Worm (Caenorhabditis elegans) whole organism, L1 larva: ENCODE measurements around the gene Y55F3BR.2.
A peak's percentile ranks its signal among the peaks of the same experiment; 100 is the strongest.

Experiments
- F16B12.6 ChIP-seq: fragments of 150-350 bp; optimal IDR thresholded peaks from 2 replicates; lab custom pipeline; 2014; ENCODE audit warnings: missing biosample characterization, missing genetic modification characterization
- Y116A8C.19 ChIP-seq: sonication (generic microtip); optimal IDR thresholded peaks from 2 replicates; lab custom pipeline; 2016; ENCODE audit warnings: missing compliant biosample characterization, missing genetic modification characterization, borderline replicate concordance
- aha-1 ChIP-seq: fragments of 150-350 bp; optimal IDR thresholded peaks from 2 replicates; lab custom pipeline; 2014; ENCODE audit warnings: missing biosample characterization, missing genetic modification characterization
- alr-1 ChIP-seq: fragments of 200-800 bp; sonication (Bioruptor generic); optimal IDR thresholded peaks from 2 replicates; lab custom pipeline; 2018; ENCODE audit warnings: borderline replicate concordance, mild to moderate bottlenecking, missing genetic modification characterization, missing compliant biosample characterization
- aly-2 ChIP-seq: fragments of 150-350 bp; optimal IDR thresholded peaks from 2 replicates; lab custom pipeline; 2014; ENCODE audit warnings: missing biosample characterization, missing genetic modification characterization
- ama-1 ChIP-seq: fragments of 150-350 bp; optimal IDR thresholded peaks from 2 replicates; lab custom pipeline; 2014
- blmp-1 ChIP-seq: fragments of 150-350 bp; optimal IDR thresholded peaks from 2 replicates; lab custom pipeline; 2014; ENCODE audit warnings: missing biosample characterization, missing genetic modification characterization
- ceh-63 ChIP-seq: fragments of 200-800 bp; sonication (Bioruptor generic); optimal IDR thresholded peaks from 2 replicates; lab custom pipeline; 2018; ENCODE audit warnings: mild to moderate bottlenecking, missing genetic modification characterization, missing compliant biosample characterization
- ceh-8 ChIP-seq: fragments of 200-800 bp; sonication (Bioruptor generic); optimal IDR thresholded peaks from 2 replicates; lab custom pipeline; 2018; ENCODE audit warnings: mild to moderate bottlenecking, missing genetic modification characterization, moderate library complexity, missing compliant biosample characterization
- ceh-88 ChIP-seq: fragments of 200-800 bp; sonication (Bioruptor generic); IDR thresholded peaks from 2 replicates; pipeline ENCODE4 v1.3.6; 2022; ENCODE audit warnings: missing genetic modification characterization, missing compliant biosample characterization
- ceh-90 ChIP-seq: sonication (generic microtip); optimal IDR thresholded peaks from 2 replicates; lab custom pipeline; 2016; ENCODE audit warnings: missing genetic modification characterization, missing compliant biosample characterization
- dpl-1 ChIP-seq, 3 experiments: fragments of 150-350 bp in 2 of 3; sonication (generic microtip) in 1 of 3; optimal IDR thresholded peaks; 2 replicates each; lab custom pipeline; 2014 to 2017; ENCODE audit warnings: missing biosample characterization in 3 of 3, missing genetic modification characterization in 3 of 3, missing genetic modification reagents in 3 of 3
- efl-1 ChIP-seq, 4 experiments: fragments of 150-350 bp; optimal IDR thresholded peaks in 3 of 4; peaks in 1 of 4; 1 replicate in 1 of 4; 2 replicates in 3 of 4; lab custom pipeline; 2014; ENCODE audit warnings: missing biosample characterization in 2 of 4, missing genetic modification characterization in 2 of 4, missing genetic modification reagents in 2 of 4
- efl-3 ChIP-seq: fragments of 200-800 bp; sonication (Bioruptor generic); optimal IDR thresholded peaks from 2 replicates; lab custom pipeline; 2018; ENCODE audit warnings: mild to moderate bottlenecking, missing genetic modification characterization, missing compliant biosample characterization
- egl-13 ChIP-seq: sonication (generic microtip); optimal IDR thresholded peaks from 2 replicates; lab custom pipeline; 2016; ENCODE audit warnings: missing genotype, missing genetic modification reagents, missing genetic modification characterization, missing compliant biosample characterization
- egl-27 ChIP-seq, 2 experiments: fragments of 150-350 bp in 1 of 2; sonication (generic microtip); optimal IDR thresholded peaks; 3 replicates each; lab custom pipeline; 2017 to 2018; ENCODE audit warnings: missing biosample characterization in 2 of 2, missing genetic modification characterization in 2 of 2, missing genetic modification reagents in 2 of 2
- elt-2 ChIP-seq: sonication (generic microtip); optimal IDR thresholded peaks from 2 replicates; lab custom pipeline; 2016; ENCODE audit warnings: missing genetic modification characterization, mild to moderate bottlenecking, inconsistent platforms, missing compliant biosample characterization, missing genetic modification reagents
- elt-3 ChIP-seq, 6 experiments: fragments of 150-350 bp in 1 of 6; sonication (generic microtip); optimal IDR thresholded peaks; 2 replicates each; lab custom pipeline; 2017 to 2018; ENCODE audit warnings: missing biosample characterization in 6 of 6, missing genetic modification characterization in 6 of 6, inconsistent platforms in 1 of 6
- fkh-10 ChIP-seq: sonication (generic microtip); optimal IDR thresholded peaks from 2 replicates; lab custom pipeline; 2017; ENCODE audit warnings: missing biosample characterization, missing genetic modification reagents, missing genetic modification characterization
- fkh-8 ChIP-seq: sonication (generic microtip); optimal IDR thresholded peaks from 2 replicates; lab custom pipeline; 2016; ENCODE audit warnings: mild to moderate bottlenecking, missing genetic modification characterization, missing compliant biosample characterization
- hlh-17 ChIP-seq: fragments of 200-800 bp; sonication (Bioruptor generic); optimal IDR thresholded peaks from 2 replicates; lab custom pipeline; 2018; ENCODE audit warnings: missing genetic modification characterization, mild to moderate bottlenecking, missing compliant biosample characterization, moderate library complexity, borderline replicate concordance
- hlh-4 ChIP-seq: sonication (generic microtip); optimal IDR thresholded peaks from 2 replicates; lab custom pipeline; 2016; ENCODE audit warnings: mild to moderate bottlenecking, missing genetic modification characterization, missing compliant biosample characterization
- irx-1 ChIP-seq: sonication (generic microtip); optimal IDR thresholded peaks from 2 replicates; lab custom pipeline; 2016; ENCODE audit warnings: missing genetic modification characterization, missing compliant biosample characterization
- jun-1 ChIP-seq: fragments of 150-350 bp; optimal IDR thresholded peaks from 2 replicates; lab custom pipeline; 2014; ENCODE audit warnings: missing biosample characterization, missing genetic modification reagents, missing genetic modification characterization
- lin-15B ChIP-seq: fragments of 150-350 bp; sonication (generic microtip); optimal IDR thresholded peaks from 3 replicates; lab custom pipeline; 2014; ENCODE audit warnings: missing biosample characterization, missing genetic modification characterization
- lin-35 ChIP-seq, 2 experiments: fragments of 150-350 bp; optimal IDR thresholded peaks; 2 replicates each; lab custom pipeline; 2014; ENCODE audit warnings: missing biosample characterization in 2 of 2, missing genetic modification characterization in 2 of 2, missing genetic modification reagents in 2 of 2
- lin-39 ChIP-seq: fragments of 150-350 bp; optimal IDR thresholded peaks from 2 replicates; lab custom pipeline; 2014; ENCODE audit warnings: missing biosample characterization, missing genetic modification reagents, missing genetic modification characterization
- lsy-2 ChIP-seq, 2 experiments: fragments of 150-350 bp; optimal IDR thresholded peaks; 2 replicates each; lab custom pipeline; 2014; ENCODE audit warnings: missing biosample characterization in 2 of 2, missing genetic modification characterization in 2 of 2
- mdl-1 ChIP-seq, 2 experiments: fragments of 150-350 bp; optimal IDR thresholded peaks; 2 replicates each; lab custom pipeline; 2014 to 2017; ENCODE audit warnings: missing biosample characterization in 2 of 2, missing genetic modification characterization in 2 of 2, inconsistent platforms in 1 of 2
- mef-2 ChIP-seq: fragments of 150-350 bp; optimal IDR thresholded peaks from 2 replicates; lab custom pipeline; 2014; ENCODE audit warnings: missing biosample characterization, missing genetic modification characterization
- mep-1 ChIP-seq: fragments of 150-350 bp; optimal IDR thresholded peaks from 2 replicates; lab custom pipeline; 2014; ENCODE audit warnings: missing biosample characterization, missing genetic modification characterization
- nhr-11 ChIP-seq: fragments of 150-350 bp; optimal IDR thresholded peaks from 2 replicates; lab custom pipeline; 2014; ENCODE audit warnings: missing biosample characterization, missing genetic modification characterization
- nhr-19 ChIP-seq: fragments of 200-800 bp; sonication (Bioruptor generic); conservative IDR thresholded peaks from 2 replicates; pipeline ENCODE4 v1.3.6; 2022; ENCODE audit warnings: missing genetic modification characterization, missing compliant biosample characterization
- nhr-20 ChIP-seq: sonication (generic microtip); optimal IDR thresholded peaks from 2 replicates; lab custom pipeline; 2016; ENCODE audit warnings: mild to moderate bottlenecking, missing genetic modification characterization, missing compliant biosample characterization
- nhr-47 ChIP-seq: sonication (generic microtip); optimal IDR thresholded peaks from 2 replicates; lab custom pipeline; 2016; ENCODE audit warnings: mild to moderate bottlenecking, missing genetic modification characterization, moderate library complexity, missing compliant biosample characterization
- nhr-76 ChIP-seq: sonication (generic microtip); optimal IDR thresholded peaks from 2 replicates; lab custom pipeline; 2017; ENCODE audit warnings: missing biosample characterization, missing genetic modification characterization
- nhr-85 ChIP-seq: sonication (generic microtip); peaks from one replicate; lab custom pipeline; 2016; ENCODE audit warnings: missing genetic modification characterization, inconsistent platforms, missing compliant biosample characterization
- nhr-90 ChIP-seq: sonication (generic microtip); optimal IDR thresholded peaks from 2 replicates; lab custom pipeline; 2016; ENCODE audit warnings: mild to moderate bottlenecking, missing genetic modification characterization, missing compliant biosample characterization; ENCODE audit not compliant: poor library complexity
- pax-3 ChIP-seq: fragments of 200-800 bp; sonication (Bioruptor generic); optimal IDR thresholded peaks from 2 replicates; lab custom pipeline; 2018; ENCODE audit warnings: mild to moderate bottlenecking, missing genetic modification characterization, moderate library complexity, missing compliant biosample characterization
- pqm-1 ChIP-seq: sonication (generic microtip); optimal IDR thresholded peaks from 3 replicates; lab custom pipeline; 2017; ENCODE audit warnings: missing biosample characterization, missing genetic modification characterization
- rnt-1 ChIP-seq: sonication (generic microtip); optimal IDR thresholded peaks from 2 replicates; lab custom pipeline; 2016; ENCODE audit warnings: mild to moderate bottlenecking, missing genetic modification characterization, moderate library complexity, missing compliant biosample characterization
- skn-1 ChIP-seq: fragments of 150-350 bp; optimal IDR thresholded peaks from 2 replicates; lab custom pipeline; 2014; ENCODE audit warnings: missing biosample characterization, missing genetic modification characterization
- sox-4 ChIP-seq: sonication (generic microtip); optimal IDR thresholded peaks from 2 replicates; lab custom pipeline; 2016; ENCODE audit warnings: missing genetic modification characterization, missing compliant biosample characterization
- sptf-1 ChIP-seq: fragments of 150-350 bp; optimal IDR thresholded peaks from 2 replicates; lab custom pipeline; 2014; ENCODE audit warnings: missing biosample characterization, missing genetic modification characterization
- sup-37 ChIP-seq: fragments of 200-800 bp; sonication (Bioruptor generic); optimal IDR thresholded peaks from 2 replicates; lab custom pipeline; 2018; ENCODE audit warnings: mild to moderate bottlenecking, missing genetic modification characterization, missing compliant biosample characterization
- swsn-7 ChIP-seq: sonication (generic microtip); optimal IDR thresholded peaks from 2 replicates; lab custom pipeline; 2016; ENCODE audit warnings: missing genetic modification characterization, missing compliant biosample characterization
- tbx-2 ChIP-seq: sonication (generic microtip); optimal IDR thresholded peaks from 2 replicates; lab custom pipeline; 2016; ENCODE audit warnings: missing genetic modification characterization, missing compliant biosample characterization
- tlp-1 ChIP-seq: fragments of 150-350 bp; optimal IDR thresholded peaks from 2 replicates; lab custom pipeline; 2014; ENCODE audit warnings: missing biosample characterization, missing genetic modification characterization
- unc-130 ChIP-seq: fragments of 150-350 bp; optimal IDR thresholded peaks from 2 replicates; lab custom pipeline; 2017; ENCODE audit warnings: missing biosample characterization, missing genetic modification characterization, inconsistent platforms
- unc-30 ChIP-seq: sonication (generic microtip); optimal IDR thresholded peaks from 2 replicates; lab custom pipeline; 2017; ENCODE audit warnings: missing biosample characterization, missing genetic modification characterization
- unc-98 ChIP-seq: fragments of 200-800 bp; sonication (Bioruptor generic); IDR thresholded peaks from 2 replicates; pipeline ENCODE4 v1.3.6; 2022; ENCODE audit warnings: missing genetic modification characterization, missing compliant biosample characterization
- xbp-1 ChIP-seq: sonication (generic microtip); optimal IDR thresholded peaks from 2 replicates; lab custom pipeline; 2016; ENCODE audit warnings: missing genetic modification characterization, missing compliant biosample characterization
- zag-1 ChIP-seq: fragments of 150-350 bp; optimal IDR thresholded peaks from 2 replicates; lab custom pipeline; 2014; ENCODE audit warnings: missing biosample characterization, missing genetic modification characterization

Y55F3BR.2 gene

ce11 chrIV:842630-843029 is 16.1 kb upstream of the Y55F3BR.2 start:
- TF ChIP-seq skn-1 (tag; lab: Kevin White, UChicago) (peak; percentile 2), mef-2 (tag; lab: Kevin White, UChicago) (no peak), xbp-1 (tag; lab: Kevin White, UChicago) (peak; percentile 19), nhr-47 (tag; lab: Kevin White, UChicago) (peak; percentile 61), nhr-20 (tag; lab: Kevin White, UChicago) (peak; percentile 60), elt-3 (tag; optimal IDR thresholded peaks at IDR 0.05; lab: Kevin White, UChicago) (peak in 1 of 6 experiments; percentile 34), F16B12.6 (peak; percentile 39), blmp-1 (tag; lab: Kevin White, UChicago) (peak; percentile 38), nhr-85 (tag; lab: Kevin White, UChicago) (no peak), tlp-1 (tag; lab: Kevin White, UChicago) (no peak), pax-3 (no peak), mdl-1 (tag; optimal IDR thresholded peaks at IDR 0.05; lab: Kevin White, UChicago) (peak in 1 of 2 experiments; percentile 64), dpl-1 (GFP tag; optimal IDR thresholded peaks at IDR 0.05; lab: Kevin White, UChicago) (peak; percentile 17 to 59 (median 40)), aly-2 (tag; lab: Kevin White, UChicago) (peak; percentile 8), sptf-1 (tag; lab: Kevin White, UChicago) (no peak), tbx-2 (tag; lab: Kevin White, UChicago) (peak; percentile 37), zag-1 (tag; lab: Kevin White, UChicago) (no peak), sox-4 (tag; lab: Kevin White, UChicago) (no peak), aha-1 (tag; lab: Kevin White, UChicago) (no peak), jun-1 (no peak), lin-35 (GFP tag; optimal IDR thresholded peaks at IDR 0.05; lab: Kevin White, UChicago) (peak; percentile 60 to 72), ceh-90 (tag; lab: Kevin White, UChicago) (no peak), ceh-8 (GFP tag; lab: Kevin White, UChicago) (no peak), unc-98 (GFP tag; lab: Robert Waterston, UW) (no peak), egl-13 (tag; lab: Kevin White, UChicago) (no peak), rnt-1 (tag; lab: Kevin White, UChicago) (no peak), unc-30 (no peak), nhr-19 (GFP tag; lab: Robert Waterston, UW) (no peak), mep-1 (peak; percentile 58), elt-2 (tag; lab: Kevin White, UChicago) (no peak), sup-37 (no peak), lsy-2 (tag; optimal IDR thresholded peaks at IDR 0.05; lab: Kevin White, UChicago) (peak; percentile 7 to 53), lin-15B (tag; lab: Kevin White, UChicago) (no peak), ceh-63 (GFP tag; lab: Kevin White, UChicago) (no peak), hlh-4 (tag; lab: Kevin White, UChicago) (no peak), pqm-1 (tag; lab: Kevin White, UChicago) (no peak), alr-1 (tag; lab: Kevin White, UChicago) (no peak), unc-130 (tag; lab: Kevin White, UChicago) (no peak), ceh-88 (GFP tag; lab: Robert Waterston, UW) (no peak), fkh-8 (no peak), lin-39 (tag; lab: Kevin White, UChicago) (no peak), ama-1 (no peak), fkh-10 (no peak), Y116A8C.19 (tag; lab: Kevin White, UChicago) (no peak), efl-3 (no peak), nhr-76 (no peak), irx-1 (tag; lab: Kevin White, UChicago) (no peak), hlh-17 (GFP tag; lab: Kevin White, UChicago) (no peak), swsn-7 (peak; percentile 53), egl-27 (tag; optimal IDR thresholded peaks at IDR 0.05; lab: Kevin White, UChicago) (no peak), nhr-11 (no peak), nhr-90 (tag; lab: Kevin White, UChicago) (peak; percentile 52), efl-1 (optimal IDR thresholded peaks at IDR 0.05; lab: Kevin White, UChicago) (peak; percentile 52 to 53), efl-1 (GFP tag; optimal IDR thresholded peaks at IDR 0.05 in 1 of 2; lab: Kevin White, UChicago) (peak; percentile 46 to 94)
